Fruit fly (Drosophila melanogaster): ENCODE measurements around the gene CASK.

DNA sequence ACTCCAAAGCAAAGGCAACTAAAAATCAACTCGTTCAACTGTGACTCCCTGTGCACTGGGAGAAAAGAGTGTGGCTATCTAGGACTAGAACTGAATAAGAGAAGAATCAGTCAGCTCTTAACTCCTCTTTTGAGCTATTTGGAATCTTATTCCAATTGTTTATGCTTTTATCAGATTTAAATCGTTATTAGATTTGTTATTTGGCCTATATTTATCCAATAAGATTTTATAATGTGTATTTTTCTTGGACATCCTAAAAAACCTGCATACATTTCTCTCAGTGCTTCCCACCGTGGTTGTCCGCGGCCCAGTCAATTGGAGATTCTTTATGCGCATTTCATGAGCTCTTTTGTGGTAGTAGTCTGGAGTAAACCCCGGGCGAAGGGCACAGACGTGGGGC is 41.0 kb downstream of the CASK start:
- TF ChIP-seq pan (optimal IDR thresholded peaks at IDR 0.05) (no peak), psq (optimal IDR thresholded peaks at IDR 0.05) (no peak), usp (GFP tag; optimal IDR thresholded peaks at IDR 0.05) (no peak), Dll (optimal IDR thresholded peaks at IDR 0.05) (no peak), CG8478 (optimal IDR thresholded peaks at IDR 0.05) (no peak)

All from whole organism.